Fruit fly (Drosophila melanogaster) whole organism, prepupa: ENCODE results near the gene mei-38.

Experiments used
- CG11902 ChIP-seq: fragments of 200-800 bp; sonication (Bioruptor generic); optimal IDR thresholded peaks from 3 replicates; lab custom pipeline; 2016; ENCODE audit warnings: missing biosample characterization, missing genetic modification characterization
- CG15336 ChIP-seq: fragments of 200-800 bp; sonication (Bioruptor generic); IDR thresholded peaks from 2 replicates; pipeline ENCODE4 v1.3.6; 2022; ENCODE audit warnings: missing biosample characterization, missing genetic modification characterization
- CG3032 ChIP-seq: fragments of 200-800 bp; optimal IDR thresholded peaks from 2 replicates; lab custom pipeline; 2019; ENCODE audit warnings: missing biosample characterization, mild to moderate bottlenecking, missing genetic modification characterization, moderate library complexity
- CG31627 ChIP-seq: fragments of 200-800 bp; sonication (Bioruptor generic); optimal IDR thresholded peaks from 3 replicates; lab custom pipeline; 2016; ENCODE audit warnings: missing biosample characterization, missing genetic modification characterization
- CG32006 ChIP-seq: fragments of 200-800 bp; sonication (Bioruptor generic); optimal IDR thresholded peaks from 3 replicates; lab custom pipeline; 2017; ENCODE audit warnings: missing biosample characterization, mild to moderate bottlenecking, missing genetic modification characterization
- CG34406 ChIP-seq: fragments of 200-800 bp; sonication (Bioruptor generic); optimal IDR thresholded peaks from 3 replicates; lab custom pipeline; 2016; ENCODE audit warnings: missing biosample characterization, missing genetic modification characterization
- CG3919 ChIP-seq: fragments of 200-800 bp; sonication (Bioruptor generic); optimal IDR thresholded peaks from 3 replicates; lab custom pipeline; 2016; ENCODE audit warnings: missing biosample characterization, missing genetic modification characterization
- CG6163 ChIP-seq: fragments of 200-800 bp; sonication (Bioruptor generic); IDR thresholded peaks from 3 replicates; pipeline ENCODE4 v1.3.6; 2022; ENCODE audit warnings: missing biosample characterization, missing genetic modification characterization
- CG6792 ChIP-seq: fragments of 200-800 bp; sonication (Bioruptor generic); optimal IDR thresholded peaks from 3 replicates; lab custom pipeline; 2016; ENCODE audit warnings: missing biosample characterization, missing genetic modification characterization
- CG6808 ChIP-seq: fragments of 200-800 bp; sonication (Bioruptor generic); optimal IDR thresholded peaks from 3 replicates; lab custom pipeline; 2017; ENCODE audit warnings: missing biosample characterization, missing genetic modification characterization, mild to moderate bottlenecking, moderate library complexity, missing genetic modification reagents
- CG7368 ChIP-seq: fragments of 200-800 bp; sonication (Bioruptor generic); optimal IDR thresholded peaks from 3 replicates; lab custom pipeline; 2016; ENCODE audit warnings: missing biosample characterization, missing genetic modification characterization
- CG8119 ChIP-seq: fragments of 200-800 bp; sonication (Bioruptor generic); IDR thresholded peaks from 3 replicates; pipeline ENCODE4 v1.3.6; 2022; ENCODE audit warnings: missing biosample characterization, missing genetic modification characterization
- Eip75B ChIP-seq: fragments of 200-800 bp; sonication (Bioruptor generic); optimal IDR thresholded peaks from 3 replicates; lab custom pipeline; 2016; ENCODE audit warnings: missing biosample characterization, missing genetic modification characterization
- Eip78C ChIP-seq: fragments of 200-800 bp; sonication (Bioruptor generic); peaks from one replicate; lab custom pipeline; 2016; ENCODE audit warnings: missing biosample characterization, missing genetic modification characterization
- Ets21C ChIP-seq: fragments of 200-800 bp; sonication (Bioruptor generic); optimal IDR thresholded peaks from 3 replicates; lab custom pipeline; 2016; ENCODE audit warnings: missing biosample characterization, missing genetic modification characterization
- Ets96B ChIP-seq: fragments of 200-800 bp; optimal IDR thresholded peaks from 2 replicates; lab custom pipeline; 2019; ENCODE audit warnings: missing biosample characterization, mild to moderate bottlenecking, missing genetic modification characterization, moderate library complexity
- Gug ChIP-seq: fragments of 200-800 bp; sonication (Bioruptor generic); IDR thresholded peaks from 2 replicates; pipeline ENCODE4 v1.3.6; 2022; ENCODE audit warnings: missing biosample characterization, missing genetic modification characterization
- Hr39 ChIP-seq: fragments of 200-800 bp; sonication (Bioruptor generic); optimal IDR thresholded peaks from 2 replicates; lab custom pipeline; 2016; ENCODE audit warnings: missing biosample characterization, missing genetic modification characterization
- Hr4 ChIP-seq: fragments of 200-800 bp; sonication (Bioruptor generic); optimal IDR thresholded peaks from 3 replicates; lab custom pipeline; 2016; ENCODE audit warnings: missing biosample characterization, missing genetic modification characterization
- Lpt ChIP-seq: fragments of 200-800 bp; sonication (Bioruptor generic); optimal IDR thresholded peaks from 3 replicates; lab custom pipeline; 2016; ENCODE audit warnings: missing biosample characterization, missing genetic modification characterization
- Met ChIP-seq: fragments of 200-800 bp; sonication (Bioruptor generic); optimal IDR thresholded peaks from 3 replicates; lab custom pipeline; 2016; ENCODE audit warnings: missing biosample characterization, missing genetic modification characterization
- OdsH ChIP-seq: fragments of 200-800 bp; sonication (Bioruptor generic); optimal IDR thresholded peaks from 3 replicates; lab custom pipeline; 2016; ENCODE audit warnings: missing biosample characterization, missing genetic modification characterization
- Smox ChIP-seq: fragments of 200-800 bp; sonication (Bioruptor generic); optimal IDR thresholded peaks from 3 replicates; lab custom pipeline; 2016; ENCODE audit warnings: missing biosample characterization, missing genetic modification characterization
- Sox14 ChIP-seq: fragments of 200-800 bp; sonication (Bioruptor generic); optimal IDR thresholded peaks from 3 replicates; lab custom pipeline; 2016; ENCODE audit warnings: missing biosample characterization, missing genetic modification characterization
- achi ChIP-seq: fragments of 200-800 bp; sonication (Bioruptor generic); optimal IDR thresholded peaks from 3 replicates; lab custom pipeline; 2016; ENCODE audit warnings: missing biosample characterization, missing genetic modification characterization
- acj6 ChIP-seq: fragments of 200-800 bp; sonication (Bioruptor generic); optimal IDR thresholded peaks from 3 replicates; lab custom pipeline; 2016; ENCODE audit warnings: missing biosample characterization, missing genetic modification characterization
- cyc ChIP-seq: fragments of 200-800 bp; sonication (Bioruptor generic); optimal IDR thresholded peaks from 3 replicates; lab custom pipeline; 2016; ENCODE audit warnings: missing biosample characterization, missing genetic modification characterization
- dac ChIP-seq: fragments of 200-800 bp; sonication (Bioruptor generic); optimal IDR thresholded peaks from 2 replicates; lab custom pipeline; 2017; ENCODE audit warnings: missing biosample characterization, mild to moderate bottlenecking, missing genetic modification characterization
- eg ChIP-seq: fragments of 200-800 bp; sonication (Bioruptor generic); IDR thresholded peaks from 3 replicates; pipeline ENCODE4 v1.3.6; 2022; ENCODE audit warnings: missing biosample characterization, missing genetic modification characterization
- esn ChIP-seq: fragments of 200-800 bp; sonication (Bioruptor generic); optimal IDR thresholded peaks from 2 replicates; lab custom pipeline; 2016; ENCODE audit warnings: missing biosample characterization, mild to moderate bottlenecking, missing genetic modification characterization, moderate library complexity
- fd85E ChIP-seq: fragments of 200-800 bp; sonication (Bioruptor generic); optimal IDR thresholded peaks from 3 replicates; lab custom pipeline; 2016; ENCODE audit warnings: missing biosample characterization, missing genetic modification characterization
- fkh ChIP-seq: fragments of 200-800 bp; sonication (Bioruptor generic); optimal IDR thresholded peaks from 3 replicates; lab custom pipeline; 2017; ENCODE audit warnings: missing biosample characterization, mild to moderate bottlenecking, missing genetic modification characterization, moderate library complexity
- lz ChIP-seq: fragments of 200-800 bp; sonication (Bioruptor generic); optimal IDR thresholded peaks from 3 replicates; lab custom pipeline; 2016; ENCODE audit warnings: missing biosample characterization, missing genetic modification characterization
- net ChIP-seq: fragments of 200-800 bp; sonication (Bioruptor generic); optimal IDR thresholded peaks from 3 replicates; lab custom pipeline; 2016; ENCODE audit warnings: missing biosample characterization, missing genetic modification characterization
- salr ChIP-seq, 2 experiments: fragments of 200-800 bp; sonication (Bioruptor generic); optimal IDR thresholded peaks; 3 replicates each; lab custom pipeline; 2016 to 2018; ENCODE audit warnings: missing biosample characterization in 2 of 2, missing genetic modification characterization in 2 of 2, mild to moderate bottlenecking in 1 of 2
- ss ChIP-seq, 2 experiments: fragments of 200-800 bp; sonication (Bioruptor generic); optimal IDR thresholded peaks; 2 replicates in 1 of 2; 3 replicates in 1 of 2; lab custom pipeline; 2017 to 2018; ENCODE audit warnings: mild to moderate bottlenecking in 2 of 2, missing biosample characterization in 2 of 2, missing genetic modification characterization in 2 of 2, moderate library complexity in 1 of 2
- svp ChIP-seq: fragments of 200-800 bp; sonication (Bioruptor generic); peaks from one replicate; lab custom pipeline; 2016; ENCODE audit warnings: missing biosample characterization, missing genetic modification characterization
- topi ChIP-seq: fragments of 200-800 bp; sonication (Bioruptor generic); optimal IDR thresholded peaks from 3 replicates; lab custom pipeline; 2016; ENCODE audit warnings: missing biosample characterization, missing genetic modification characterization

mei-38 gene

DNA sequence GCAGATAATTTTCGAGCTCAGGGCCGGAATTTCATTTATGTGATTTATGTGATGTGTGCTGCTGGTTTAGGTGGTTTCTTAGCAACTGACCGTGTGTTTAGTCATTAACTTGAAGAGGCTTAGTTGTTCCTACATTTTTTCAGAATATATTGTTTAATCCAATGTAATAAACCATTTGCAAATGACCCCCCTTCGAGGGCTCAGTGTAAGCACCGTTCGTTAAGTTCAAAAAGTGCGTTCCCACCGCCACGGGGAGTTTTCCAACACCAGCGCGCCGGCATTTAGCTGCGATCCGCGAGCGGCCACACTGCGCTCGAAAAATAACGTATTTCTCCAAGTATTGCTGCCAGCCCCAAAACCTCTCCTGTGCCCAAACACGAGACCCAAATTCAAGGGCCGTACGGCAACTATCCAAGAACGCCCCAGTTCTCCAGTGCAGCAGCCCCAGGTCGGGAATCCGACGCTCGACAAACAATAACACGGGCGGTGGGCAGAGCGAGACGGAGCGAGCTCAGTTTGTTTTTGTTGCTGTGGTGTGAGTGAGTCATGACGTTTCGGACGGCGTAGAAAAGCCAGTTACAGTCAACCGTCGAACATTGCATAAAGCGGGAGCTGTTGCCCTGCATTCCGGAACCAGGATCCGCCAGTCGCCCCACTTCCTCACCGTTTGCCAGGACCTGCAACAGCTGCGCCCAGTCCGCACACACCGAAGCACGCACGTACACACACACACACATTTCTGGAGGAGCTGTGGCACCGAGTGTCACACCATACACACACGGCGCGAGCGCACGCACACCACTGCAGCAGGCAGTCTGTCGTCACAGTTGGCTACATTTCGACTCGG is 1.6 kb downstream of the mei-38 start, which contains the start of gene rush:
Gene rush, plus strand, starts transcription at position 277 of the 847 bp plus-strand sequence.
- peak; percentile 17 for TF ChIP-seq CG11902 (GFP tag; lab: Kevin White, UChicago)
- TF ChIP-seq Hr39 (GFP tag; lab: Kevin White, UChicago), result peak; percentile 57
- no peak for TF ChIP-seq svp
- 0 out of 3 replicates have a peak, but pooled peaks have one; percentile 41 for TF ChIP-seq CG6163 (GFP tag; lab: Robert Waterston, UW)
- peak; percentile 22 for TF ChIP-seq CG3032 (tag; lab: Kevin White, UChicago)
- TF ChIP-seq Ets21C (GFP tag; lab: Kevin White, UChicago), result peak; percentile 32
- TF ChIP-seq CG6808 (GFP tag; lab: Kevin White, UChicago), result peak; percentile 19
- TF ChIP-seq Lpt (GFP tag; lab: Kevin White, UChicago), result no peak
- TF ChIP-seq Eip75B, result peak; percentile 25
- TF ChIP-seq CG32006, result peak; percentile 34
- TF ChIP-seq achi, result peak; percentile 28
- peak; percentile 44 for TF ChIP-seq topi (GFP tag; lab: Kevin White, UChicago)
- TF ChIP-seq Gug (GFP tag; lab: Robert Waterston, UW), result no peak
- peak; percentile 24 for TF ChIP-seq cyc (GFP tag; lab: Kevin White, UChicago)
- TF ChIP-seq lz, result peak; percentile 30
- TF ChIP-seq eg (GFP tag; lab: Robert Waterston, UW), result peak; percentile 36; the same call in 1 of the 3 replicates
- TF ChIP-seq dac (GFP tag; lab: Kevin White, UChicago), result peak; percentile 2
- TF ChIP-seq salr (GFP tag; optimal IDR thresholded peaks at IDR 0.05; lab: Kevin White, UChicago), result no peak
- TF ChIP-seq fd85E (GFP tag; lab: Kevin White, UChicago), result no peak
- peak; percentile 70 for TF ChIP-seq Eip78C (GFP tag; lab: Kevin White, UChicago)
- TF ChIP-seq Hr4 (GFP tag; lab: Kevin White, UChicago), result no peak
- TF ChIP-seq acj6, result peak; percentile 44
- TF ChIP-seq CG3919 (GFP tag; lab: Kevin White, UChicago), result peak; percentile 11
- TF ChIP-seq CG15336 (GFP tag; lab: Robert Waterston, UW), result 0 out of 2 replicates have a peak, but pooled peaks have one; percentile 16
- peak; percentile 46 for TF ChIP-seq fkh (GFP tag; lab: Kevin White, UChicago)
- TF ChIP-seq CG34406 (GFP tag; lab: Kevin White, UChicago), result peak; percentile 7
- TF ChIP-seq Smox (GFP tag; lab: Kevin White, UChicago), result peak; percentile 32
- peak; percentile 51 for TF ChIP-seq CG31627
- TF ChIP-seq ss (GFP tag; optimal IDR thresholded peaks at IDR 0.05; lab: Kevin White, UChicago), result peak in 1 of 2 experiments; percentile 15
- TF ChIP-seq OdsH, result peak; percentile 48
- TF ChIP-seq net, result peak; percentile 18
- TF ChIP-seq Sox14 (GFP tag; lab: Kevin White, UChicago), result peak; percentile 32
- TF ChIP-seq Ets96B (tag; lab: Kevin White, UChicago), result no peak
- peak; percentile 36 for TF ChIP-seq esn (GFP tag; lab: Kevin White, UChicago)
- TF ChIP-seq Met (GFP tag; lab: Kevin White, UChicago), result no peak
- TF ChIP-seq CG6792 (GFP tag; lab: Kevin White, UChicago), result peak; percentile 13

- TF ChIP-seq CG6792 (GFP tag; lab: Kevin White, UChicago), result no peak
- no peak for TF ChIP-seq Sox14 (GFP tag; lab: Kevin White, UChicago)
- TF ChIP-seq Eip75B, result no peak
- peak; percentile 57 for TF ChIP-seq svp
- TF ChIP-seq CG8119 (GFP tag; lab: Robert Waterston, UW), result no peak
- no peak for TF ChIP-seq CG7368 (GFP tag; lab: Kevin White, UChicago)
- TF ChIP-seq net, result no peak
- TF ChIP-seq Ets21C (GFP tag; lab: Kevin White, UChicago), result no peak
Observed at dm6 chrX:1480426-1480825, 3.6 kb downstream of the mei-38 start.
